Fruit fly (Drosophila melanogaster): ENCODE measurements around the gene rpk.

Gene rpk

dm6 chr3R:4654557-4655273, 8.9 kb downstream of the rpk start, which contains the start of gene spartin (continued):
- TF ChIP-seq Gug (GFP tag; IDR thresholded peaks at IDR 0.05) (no peak), Sry-δ (GFP tag; optimal IDR thresholded peaks at IDR 0.05) (peak; percentile 18), lbe (GFP tag; optimal IDR thresholded peaks at IDR 0.05) (peak; percentile 48), CG31441 (GFP tag; IDR thresholded peaks at IDR 0.05) (no peak), CG6254 (GFP tag; optimal IDR thresholded peaks at IDR 0.05) (no peak), NFAT (GFP tag; IDR thresholded peaks at IDR 0.05) (0 out of 2 replicates have a peak, but pooled peaks have one; percentile 4), kah (GFP tag; optimal IDR thresholded peaks at IDR 0.05) (no peak), E2f2 (GFP tag; IDR thresholded peaks at IDR 0.05) (peak; percentile 88), trem (tag; optimal IDR thresholded peaks at IDR 0.05) (peak; percentile 36), CG17829 (tag; optimal IDR thresholded peaks at IDR 0.05) (peak; percentile 16), BEAF-32 (GFP tag; optimal IDR thresholded peaks at IDR 0.05) (peak; percentile 8), unc-4 (GFP tag; IDR thresholded peaks at IDR 0.05; ENCODE audit: partially characterized antibody) (peak; percentile 35; the same call in 1 of the 2 replicates), CG4707 (GFP tag; optimal IDR thresholded peaks at IDR 0.05) (no peak), Ets97D (GFP tag; optimal IDR thresholded peaks at IDR 0.05) (peak; percentile 28), az2 (GFP tag; optimal IDR thresholded peaks at IDR 0.05) (no peak), CG12391 (tag; optimal IDR thresholded peaks at IDR 0.05) (peak; percentile 10), CG5953 (GFP tag; IDR thresholded peaks at IDR 0.05) (0 out of 2 replicates have a peak, but pooled peaks have one; percentile 14), CG13287 (GFP tag; IDR thresholded peaks at IDR 0.05; ENCODE audit: partially characterized antibody) (peak; percentile 76)

dm6 chr3R:4658991-4659933, 13.5 kb downstream of the rpk start, which contains the start of gene smash:
TSS of gene smash (plus strand) at chr3R:4659579.
- TF ChIP-seq Mrtf (GFP tag; IDR thresholded peaks at IDR 0.05), result peak; percentile 13; the same call in 1 of the 3 replicates
- no peak for TF ChIP-seq mam (GFP tag; optimal IDR thresholded peaks at IDR 0.05)
- peak in 1 of 2 experiments; percentile 98 for TF ChIP-seq Pdp1 (GFP tag; optimal IDR thresholded peaks at IDR 0.05)
- TF ChIP-seq E2f1 (GFP tag; IDR thresholded peaks at IDR 0.05), result 0 out of 2 replicates have a peak, but pooled peaks have one; percentile 13
- TF ChIP-seq CG4730 (GFP tag; IDR thresholded peaks at IDR 0.05), result no peak
- TF ChIP-seq dysf (GFP tag; IDR thresholded peaks at IDR 0.05), result no peak
- no peak for TF ChIP-seq Ssrp (tag; optimal IDR thresholded peaks at IDR 0.05)
- peak; percentile 4 for TF ChIP-seq CG12391 (tag; optimal IDR thresholded peaks at IDR 0.05)
- TF ChIP-seq CG14050 (GFP tag; IDR thresholded peaks at IDR 0.05), result peak; percentile 41; the same call in 2 of the 3 replicates
- TF ChIP-seq CG3838 (GFP tag; optimal IDR thresholded peaks at IDR 0.05), result no peak
- no peak for TF ChIP-seq lab (GFP tag; optimal IDR thresholded peaks at IDR 0.05)
- TF ChIP-seq CG18011 (GFP tag; optimal IDR thresholded peaks at IDR 0.05), result no peak
- TF ChIP-seq Ptx1 (GFP tag; IDR thresholded peaks at IDR 0.05), result no peak
- peak; percentile 51; the same call in 1 of the 2 replicates for TF ChIP-seq Adf1 (GFP tag; IDR thresholded peaks at IDR 0.05)
- peak; percentile 11 for TF ChIP-seq Xbp1 (GFP tag; optimal IDR thresholded peaks at IDR 0.05)
- peak; percentile 62; the same call in 1 of the 2 replicates for TF ChIP-seq seq (GFP tag; IDR thresholded peaks at IDR 0.05)
- no peak for TF ChIP-seq CG18476 (GFP tag; optimal IDR thresholded peaks at IDR 0.05)
- peak; percentile 58 for TF ChIP-seq CG1603 (tag; optimal IDR thresholded peaks at IDR 0.05)
- peak; percentile 44 for TF ChIP-seq repo (GFP tag; optimal IDR thresholded peaks at IDR 0.05)
- peak; percentile 40; the same call in 1 of the 2 replicates for TF ChIP-seq slbo (GFP tag; IDR thresholded peaks at IDR 0.05)
- TF ChIP-seq CG10431 (GFP tag; optimal IDR thresholded peaks at IDR 0.05), result no peak
- no peak; the same call in 1 of the 2 replicates for TF ChIP-seq stc (GFP tag; IDR thresholded peaks at IDR 0.05)
- TF ChIP-seq Hr78 (GFP tag; optimal IDR thresholded peaks at IDR 0.05), result no peak
- TF ChIP-seq z (GFP tag; IDR thresholded peaks at IDR 0.05), result 0 out of 3 replicates have a peak, but pooled peaks have one; percentile 23
- TF ChIP-seq CG4820 (GFP tag; optimal IDR thresholded peaks at IDR 0.05), result no peak
- no peak for TF ChIP-seq CG10321 (GFP tag; IDR thresholded peaks at IDR 0.05)
- TF ChIP-seq CG13287 (GFP tag; IDR thresholded peaks at IDR 0.05; ENCODE audit: partially characterized antibody), result peak; percentile 58
- peak; percentile 58 for TF ChIP-seq CG6272 (GFP tag; IDR thresholded peaks at IDR 0.05)
- no peak for TF ChIP-seq CG18619 (GFP tag; optimal IDR thresholded peaks at IDR 0.05)
